Worm (Caenorhabditis elegans) whole organism, young adult: ENCODE results near the gene clec-40.

Source experiments
- B0019.2 ChIP-seq: fragments of 200-800 bp; sonication (Bioruptor generic); conservative IDR thresholded peaks from 2 replicates; pipeline ENCODE4 v1.3.6; 2022; ENCODE audit warnings: missing genetic modification reagents, missing genetic modification characterization, missing compliant biosample characterization
- ama-1 ChIP-seq, 3 experiments: fragments of 150-350 bp in 1 of 3; sonication (generic microtip) in 2 of 3; optimal IDR thresholded peaks; 2 replicates each; lab custom pipeline; 2014 to 2018; ENCODE audit warnings: missing biosample characterization in 2 of 3, missing genetic modification characterization in 2 of 3, missing genetic modification reagents in 2 of 3
- dpl-1 ChIP-seq: fragments of 150-350 bp; optimal IDR thresholded peaks from 2 replicates; lab custom pipeline; 2014; ENCODE audit warnings: missing biosample characterization, missing genetic modification reagents, missing genetic modification characterization
- lsl-1 ChIP-seq: fragments of 200-800 bp; sonication (Bioruptor generic); optimal IDR thresholded peaks from 2 replicates; lab custom pipeline; 2018; ENCODE audit warnings: mild to moderate bottlenecking, missing genetic modification characterization, moderate library complexity, missing compliant biosample characterization
- pha-4 ChIP-seq: fragments of 150-350 bp; sonication (generic microtip); optimal IDR thresholded peaks from 2 replicates; lab custom pipeline; 2014; ENCODE audit warnings: missing biosample characterization, missing genetic modification reagents, missing genetic modification characterization
- tbp1 ChIP-seq: fragments of 200-800 bp; sonication (Bioruptor generic); optimal IDR thresholded peaks from 2 replicates; lab custom pipeline; 2018; ENCODE audit warnings: mild to moderate bottlenecking, missing genetic modification characterization, missing compliant biosample characterization

DNA sequence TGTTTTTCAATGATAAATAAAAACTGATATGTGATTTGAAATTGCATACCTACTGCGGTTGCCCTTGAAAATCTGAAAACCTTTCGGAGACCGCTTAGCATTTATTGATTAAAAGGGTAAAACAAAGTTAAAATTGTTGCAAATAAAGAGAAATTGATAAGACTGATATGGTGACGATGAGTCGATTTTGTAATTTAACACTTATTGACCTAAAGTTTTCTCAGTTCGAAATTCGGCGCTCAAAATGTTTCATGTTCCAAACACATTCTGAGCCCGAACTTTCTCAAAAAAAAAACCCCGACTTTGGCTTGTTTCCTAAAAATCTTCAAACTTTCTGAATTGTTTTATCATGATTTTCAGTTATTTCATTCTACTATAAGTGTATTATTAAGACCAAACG lies at the start of gene clec-40:
- TF ChIP-seq lsl-1 (GFP tag; lab: Kevin White, UChicago) (no peak), tbp1 (GFP tag; lab: Kevin White, UChicago) (no peak), B0019.2 (no peak), ama-1 (optimal IDR thresholded peaks at IDR 0.05; lab: Kevin White, UChicago) (no peak), ama-1 (GFP tag; optimal IDR thresholded peaks at IDR 0.05; lab: Kevin White, UChicago) (no peak), dpl-1 (GFP tag; lab: Kevin White, UChicago) (no peak), pha-4 (tag; lab: Kevin White, UChicago) (no peak)
